Fruit fly (Drosophila melanogaster): Measurements from ENCODE around the gene yip2.
A peak's percentile ranks its signal among the peaks of the same experiment; 100 is the strongest.

Gene yip2

DNA sequence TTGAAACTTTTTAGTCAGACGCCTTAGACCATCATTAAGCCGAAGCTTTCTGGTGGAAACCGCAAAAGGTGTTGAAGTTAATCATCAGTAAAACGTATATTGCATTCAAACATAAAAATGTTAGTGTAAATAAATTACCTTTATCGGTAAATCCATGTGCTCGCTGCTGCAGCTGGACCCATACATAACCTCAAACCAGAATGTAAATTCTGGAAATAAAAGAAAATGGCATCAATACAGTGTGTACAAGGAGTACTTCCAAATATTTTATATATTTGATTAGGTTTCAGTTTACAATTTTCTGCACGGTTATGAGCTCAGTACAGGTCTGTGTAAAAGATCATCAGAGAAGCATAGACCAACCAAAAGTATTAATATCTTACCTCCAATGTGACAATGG is 20.9 kb upstream of the yip2 start:
- TF ChIP-seq pad (GFP tag; optimal IDR thresholded peaks at IDR 0.05): no peak
- no peak for TF ChIP-seq kay (GFP tag; ENCODE audit: borderline replicate concordance)

DNA sequence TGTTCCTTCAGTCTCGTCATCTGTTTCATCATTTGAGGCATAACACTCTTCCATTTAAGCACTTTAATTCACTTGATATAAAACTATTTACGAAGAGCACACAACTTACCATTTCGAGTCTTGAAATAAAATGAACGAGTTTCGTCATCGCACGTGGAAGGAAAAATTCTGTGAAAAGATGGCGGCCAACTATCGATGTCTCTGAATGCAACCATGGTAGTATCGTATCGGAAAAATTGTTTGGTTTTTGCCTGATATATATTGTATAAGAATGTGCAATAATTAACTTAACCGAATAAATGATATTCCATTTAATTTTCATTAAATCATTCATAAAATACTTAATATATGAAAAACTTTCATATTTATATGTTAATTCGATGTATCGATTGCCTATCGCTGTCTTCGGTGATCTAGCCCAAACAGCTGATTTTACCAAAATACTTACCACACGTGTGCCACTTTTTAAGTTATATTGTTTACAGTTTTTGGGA is 20.1 kb upstream of the yip2 start, which contains the start of gene Bka:
Bka (plus strand) TSS at position 417 of the 494 bp plus-strand sequence.
- TF ChIP-seq CG12768 (GFP tag; optimal IDR thresholded peaks at IDR 0.05): no peak
- TF ChIP-seq bab1 (GFP tag; optimal IDR thresholded peaks at IDR 0.05): peak; percentile 83
- peak; percentile 71 for TF ChIP-seq CG14711 (tag; optimal IDR thresholded peaks at IDR 0.05)
- peak; percentile 87 for TF ChIP-seq CG11617 (GFP tag; optimal IDR thresholded peaks at IDR 0.05)
- TF ChIP-seq Mnt (GFP tag; optimal IDR thresholded peaks at IDR 0.05): peak; percentile 100
- TF ChIP-seq CG5204 (GFP tag; optimal IDR thresholded peaks at IDR 0.05): no peak
- peak; percentile 19 for TF ChIP-seq cic (GFP tag; optimal IDR thresholded peaks at IDR 0.05)
- TF ChIP-seq cnc (optimal IDR thresholded peaks at IDR 0.05): no peak
- TF ChIP-seq Crg-1 (GFP tag; optimal IDR thresholded peaks at IDR 0.05): peak; percentile 69
- TF ChIP-seq pad (GFP tag; optimal IDR thresholded peaks at IDR 0.05): peak; percentile 48
- TF ChIP-seq CG33017 (tag; optimal IDR thresholded peaks at IDR 0.05): peak; percentile 71
- no peak for TF ChIP-seq kay (GFP tag; ENCODE audit: borderline replicate concordance)
- TF ChIP-seq CG7045 (GFP tag; optimal IDR thresholded peaks at IDR 0.05): peak; percentile 38
- peak; percentile 44 for TF ChIP-seq Hr96 (GFP tag; optimal IDR thresholded peaks at IDR 0.05)
- TF ChIP-seq tj (GFP tag; optimal IDR thresholded peaks at IDR 0.05): peak; percentile 73
- TF ChIP-seq CG1620 (GFP tag; optimal IDR thresholded peaks at IDR 0.05): peak; percentile 33
- peak; percentile 81 for TF ChIP-seq CG7101 (tag; optimal IDR thresholded peaks at IDR 0.05)
- peak; percentile 18 for TF ChIP-seq ovo (GFP tag; optimal IDR thresholded peaks at IDR 0.05)
- TF ChIP-seq toe (GFP tag; optimal IDR thresholded peaks at IDR 0.05): no peak
- TF ChIP-seq Clk (GFP tag; optimal IDR thresholded peaks at IDR 0.05): no peak

DNA sequence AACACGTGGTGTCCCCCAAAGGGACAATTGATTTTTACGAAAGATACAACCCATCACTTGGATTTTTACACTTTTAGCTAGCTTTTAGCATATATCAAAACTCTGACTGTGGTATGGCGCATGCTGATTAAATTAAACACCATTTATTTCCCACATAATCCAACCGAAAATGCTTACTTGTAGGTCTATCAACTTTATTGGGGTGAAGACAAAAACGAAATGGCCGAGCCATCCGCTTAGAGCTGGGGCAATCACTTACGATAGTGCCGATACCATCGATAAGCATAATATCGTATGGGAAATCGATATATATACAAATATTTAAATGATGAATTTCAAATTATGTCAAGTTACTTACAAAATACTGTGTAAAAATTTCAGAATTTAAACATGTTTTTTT is 17.8 kb upstream of the yip2 start, which contains the start of gene RpS2:
RpS2 (minus strand) TSS at position 257 of the 400 bp plus-strand sequence.
- TF ChIP-seq Clk (GFP tag; optimal IDR thresholded peaks at IDR 0.05) (no peak), Mnt (GFP tag; optimal IDR thresholded peaks at IDR 0.05) (peak; percentile 97), kay (GFP tag; ENCODE audit: borderline replicate concordance) (no peak), pad (GFP tag; optimal IDR thresholded peaks at IDR 0.05) (peak; percentile 35), cic (GFP tag; optimal IDR thresholded peaks at IDR 0.05) (no peak), toe (GFP tag; optimal IDR thresholded peaks at IDR 0.05) (no peak), CG7101 (tag; optimal IDR thresholded peaks at IDR 0.05) (peak; percentile 74), CG11617 (GFP tag; optimal IDR thresholded peaks at IDR 0.05) (peak; percentile 69), ovo (GFP tag; optimal IDR thresholded peaks at IDR 0.05) (no peak), Hr96 (GFP tag; optimal IDR thresholded peaks at IDR 0.05) (peak; percentile 69), bab1 (GFP tag; optimal IDR thresholded peaks at IDR 0.05) (peak; percentile 68), CG5204 (GFP tag; optimal IDR thresholded peaks at IDR 0.05) (no peak), tj (GFP tag; optimal IDR thresholded peaks at IDR 0.05) (peak; percentile 32), CG12768 (GFP tag; optimal IDR thresholded peaks at IDR 0.05) (peak; percentile 28), cnc (optimal IDR thresholded peaks at IDR 0.05) (no peak), Crg-1 (GFP tag; optimal IDR thresholded peaks at IDR 0.05) (peak; percentile 79), CG33017 (tag; optimal IDR thresholded peaks at IDR 0.05) (peak; percentile 67), CG14711 (tag; optimal IDR thresholded peaks at IDR 0.05) (peak; percentile 65), CG7045 (GFP tag; optimal IDR thresholded peaks at IDR 0.05) (peak; percentile 6), CG1620 (GFP tag; optimal IDR thresholded peaks at IDR 0.05) (peak; percentile 49)

DNA sequence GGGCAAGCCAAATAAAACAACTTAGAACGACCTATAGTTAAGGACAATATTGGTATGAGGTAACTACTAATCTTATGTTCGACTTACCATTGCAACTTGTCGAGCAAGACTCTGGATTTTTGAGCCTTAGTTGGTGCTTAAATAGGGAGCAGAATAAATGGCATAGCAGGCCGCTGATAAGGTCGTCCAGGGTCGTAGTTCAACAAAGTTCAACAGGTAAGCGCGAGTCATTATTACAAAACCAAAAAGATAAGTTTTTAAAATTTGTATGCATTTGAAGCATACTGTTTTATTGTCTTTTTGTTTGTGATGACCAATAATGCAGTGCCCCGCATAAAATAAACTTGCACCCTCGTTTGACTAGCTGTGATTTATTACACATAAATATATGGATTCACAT is 12.0 kb upstream of the yip2 start, which contains the start of gene Muc30E:
Muc30E (minus strand) TSS at position 101 of the 400 bp plus-strand sequence.
- no peak for TF ChIP-seq CG12768 (GFP tag; optimal IDR thresholded peaks at IDR 0.05)
- no peak for TF ChIP-seq CG7045 (GFP tag; optimal IDR thresholded peaks at IDR 0.05)

DNA sequence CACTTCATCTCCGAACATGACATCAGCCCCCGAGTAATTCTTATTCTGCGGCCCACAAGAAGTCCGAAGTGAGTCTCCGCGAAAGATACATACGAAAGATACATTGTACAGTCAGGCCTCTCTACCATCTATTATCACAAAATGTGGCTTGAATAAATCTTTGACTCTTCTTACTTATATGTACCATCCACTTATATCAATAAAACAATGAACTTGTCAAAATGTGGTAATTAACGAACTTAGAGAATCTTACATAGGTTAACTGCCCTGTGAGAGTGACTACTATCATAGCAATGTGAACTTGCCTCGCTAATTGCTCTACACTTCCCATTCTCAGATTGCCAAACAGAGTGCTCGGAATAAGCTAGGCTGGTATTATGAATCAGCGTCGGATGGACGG is 8.4 kb upstream of the yip2 start:
- TF ChIP-seq kay (GFP tag; ENCODE audit: borderline replicate concordance) (peak; percentile 80), ovo (GFP tag; optimal IDR thresholded peaks at IDR 0.05) (no peak)

DNA sequence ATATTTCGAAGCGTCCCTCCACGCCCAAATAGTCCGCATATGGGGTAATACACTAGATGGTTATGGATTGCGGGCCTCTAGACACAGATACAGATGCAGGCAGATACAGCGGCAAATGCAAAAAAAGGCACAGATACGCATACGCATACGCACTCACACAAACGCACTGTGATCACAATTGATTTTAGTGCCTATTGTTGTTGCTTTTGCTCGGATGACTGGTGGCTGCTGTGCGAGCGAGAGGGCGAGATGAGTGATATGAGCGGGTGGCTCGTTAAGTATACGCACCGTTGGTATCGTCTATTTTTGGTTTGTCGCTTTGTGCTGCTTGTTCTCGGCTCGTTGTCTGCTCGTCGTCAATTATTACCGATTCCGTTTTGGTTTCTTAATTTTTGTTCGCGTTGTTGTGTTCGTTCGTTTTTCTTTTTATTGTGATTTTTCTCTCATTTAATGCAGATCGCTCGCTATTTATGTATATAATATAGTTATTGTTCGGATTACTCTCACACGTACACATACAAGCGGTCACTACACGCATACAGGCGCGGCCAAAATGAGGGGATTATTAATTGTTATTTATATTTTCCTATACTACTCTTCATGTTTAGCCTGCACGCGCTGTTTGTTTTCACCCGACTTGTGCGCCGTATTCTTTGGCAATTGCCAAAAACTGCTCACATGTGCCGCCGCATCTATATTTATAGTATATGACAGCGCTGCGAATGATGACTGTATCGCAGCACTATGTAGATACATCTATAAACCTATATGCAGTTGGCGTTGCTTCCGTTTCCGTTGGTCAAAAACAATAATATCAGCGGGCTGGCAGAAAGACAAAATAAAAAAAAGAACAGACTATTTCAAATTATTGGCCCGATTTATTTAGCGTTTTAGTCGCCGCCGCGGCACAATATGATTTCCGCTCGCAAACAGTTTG is 7.5 kb upstream of the yip2 start:
- peak; percentile 95 for TF ChIP-seq kay (GFP tag; ENCODE audit: borderline replicate concordance)
- peak; percentile 35 for TF ChIP-seq Mnt (GFP tag; optimal IDR thresholded peaks at IDR 0.05)
- no peak for TF ChIP-seq cnc (optimal IDR thresholded peaks at IDR 0.05)
- peak; percentile 5 for TF ChIP-seq CG11617 (GFP tag; optimal IDR thresholded peaks at IDR 0.05)
- TF ChIP-seq cic (GFP tag; optimal IDR thresholded peaks at IDR 0.05): peak; percentile 18

DNA sequence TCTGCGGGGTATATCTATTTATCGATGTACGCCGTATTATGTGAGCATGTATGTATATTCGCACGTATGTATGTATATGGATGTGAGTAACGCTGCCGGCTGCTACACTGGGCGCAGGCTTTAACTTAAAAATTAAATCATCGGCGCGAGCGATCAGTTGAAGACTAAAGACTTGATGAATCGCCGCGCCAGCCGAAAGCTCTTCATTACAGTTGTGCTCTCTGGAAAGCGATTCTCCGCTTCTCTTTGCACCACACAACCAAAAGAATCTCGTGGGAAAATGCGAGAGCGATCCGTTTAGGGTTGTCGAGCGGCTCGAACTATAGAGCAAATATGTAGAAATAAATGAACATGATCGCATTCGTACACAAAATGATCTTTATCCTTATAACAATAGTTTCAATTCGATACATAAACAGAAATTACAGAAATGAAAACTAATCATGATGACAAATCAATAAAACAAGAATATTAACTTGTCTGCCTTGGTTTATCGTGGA is 6.5 kb upstream of the yip2 start, which contains the start of gene CG13124:
CG13124 (minus strand) TSS at position 166 of the 500 bp plus-strand sequence.
- TF ChIP-seq Crg-1 (GFP tag; optimal IDR thresholded peaks at IDR 0.05) (no peak), kay (GFP tag; ENCODE audit: borderline replicate concordance) (no peak), CG12768 (GFP tag; optimal IDR thresholded peaks at IDR 0.05) (no peak), CG5204 (GFP tag; optimal IDR thresholded peaks at IDR 0.05) (no peak), Clk (GFP tag; optimal IDR thresholded peaks at IDR 0.05) (no peak), bab1 (GFP tag; optimal IDR thresholded peaks at IDR 0.05) (no peak), cic (GFP tag; optimal IDR thresholded peaks at IDR 0.05) (peak; percentile 33), CG1620 (GFP tag; optimal IDR thresholded peaks at IDR 0.05) (no peak), cnc (optimal IDR thresholded peaks at IDR 0.05) (no peak), CG33017 (tag; optimal IDR thresholded peaks at IDR 0.05) (peak; percentile 52), CG7045 (GFP tag; optimal IDR thresholded peaks at IDR 0.05) (no peak), toe (GFP tag; optimal IDR thresholded peaks at IDR 0.05) (no peak), CG7101 (tag; optimal IDR thresholded peaks at IDR 0.05) (peak; percentile 31), ovo (GFP tag; optimal IDR thresholded peaks at IDR 0.05) (no peak), pad (GFP tag; optimal IDR thresholded peaks at IDR 0.05) (no peak), CG11617 (GFP tag; optimal IDR thresholded peaks at IDR 0.05) (no peak), CG14711 (tag; optimal IDR thresholded peaks at IDR 0.05) (peak; percentile 91), tj (GFP tag; optimal IDR thresholded peaks at IDR 0.05) (peak; percentile 14), Hr96 (GFP tag; optimal IDR thresholded peaks at IDR 0.05) (peak; percentile 6), Mnt (GFP tag; optimal IDR thresholded peaks at IDR 0.05) (peak; percentile 46)

Data from whole organism, adult.